Worm (Caenorhabditis elegans): ENCODE results near the gene Y65A5A.24.

The Y65A5A.24 gene

DNA sequence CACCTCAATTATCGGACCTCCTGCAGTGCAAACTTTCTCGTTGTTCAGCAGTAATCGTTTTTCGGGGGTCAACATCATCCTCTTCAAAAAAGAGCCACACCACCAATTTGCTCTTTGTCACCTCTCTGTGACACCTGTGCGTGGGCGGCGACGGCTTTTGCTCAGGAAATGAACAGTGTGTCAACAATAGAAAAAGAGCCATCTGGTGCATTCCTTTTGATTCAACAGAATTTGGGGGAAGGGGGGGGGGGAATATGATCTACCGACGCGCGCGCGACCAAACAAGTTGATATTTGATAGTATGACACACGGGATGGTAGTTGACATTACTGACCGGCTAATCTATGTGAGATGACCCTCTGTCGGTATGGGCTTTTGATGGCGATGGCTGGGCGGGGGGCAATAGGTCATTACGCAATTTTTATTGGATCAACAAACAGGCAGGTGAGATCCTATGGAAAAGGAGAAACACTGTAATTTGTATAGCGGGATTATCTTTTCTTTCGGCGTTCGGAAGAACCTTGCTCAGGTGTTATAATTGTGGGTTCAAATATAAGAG, 16.4 kb downstream of the Y65A5A.24 start:
- no peak for TF ChIP-seq mcd-1 (GFP tag; IDR thresholded peaks at IDR 0.05)
- no peak for TF ChIP-seq unc-130 (GFP tag; optimal IDR thresholded peaks at IDR 0.05)

DNA sequence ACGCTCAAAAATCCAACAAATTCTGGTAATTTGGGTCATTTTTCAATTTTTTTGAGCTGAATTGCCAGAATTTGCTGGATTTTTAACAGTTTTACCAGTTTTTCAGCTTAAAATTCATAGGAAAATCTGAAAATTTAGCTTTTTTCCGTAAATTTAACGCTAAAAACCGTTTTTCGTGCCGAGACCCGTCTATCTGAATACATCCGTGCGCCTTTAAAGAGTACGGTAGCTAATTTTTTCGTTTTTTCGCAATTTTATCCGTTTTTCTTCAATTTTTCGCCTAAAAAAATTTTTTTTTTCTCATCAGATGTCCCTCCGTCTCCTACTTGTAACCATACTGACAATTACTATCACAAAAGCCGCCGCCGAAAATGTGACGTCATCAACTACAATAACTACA, 17.9 kb downstream of the Y65A5A.24 start, which contains the start of gene Y65A5A.2:
Y65A5A.2 (plus strand) TSS at position 308 of the 400 bp plus-strand sequence.
- TF ChIP-seq zim-3 (tag; optimal IDR thresholded peaks at IDR 0.05) (no peak), lin-35 (GFP tag; optimal IDR thresholded peaks at IDR 0.05) (no peak), chd-7 (tag; optimal IDR thresholded peaks at IDR 0.05) (no peak), xnd-1 (tag; optimal IDR thresholded peaks at IDR 0.05) (peak; percentile 41), gei-17 (GFP tag; optimal IDR thresholded peaks at IDR 0.05) (no peak), ceh-79 (tag; optimal IDR thresholded peaks at IDR 0.05) (no peak), snpc-4 (GFP tag; optimal IDR thresholded peaks at IDR 0.05) (no peak), snpc-4 (tag; optimal IDR thresholded peaks at IDR 0.05) (peak in 2 of 4 experiments; percentile 20 to 77), ekl-4 (GFP tag; IDR thresholded peaks at IDR 0.05) (no peak), egl-18 (GFP tag; IDR thresholded peaks at IDR 0.05) (no peak), C06A6.2 (GFP tag; conservative IDR thresholded peaks at IDR 0.05) (no peak), tbp1 (GFP tag; optimal IDR thresholded peaks at IDR 0.05) (no peak), attf-6 (GFP tag; IDR thresholded peaks at IDR 0.05) (0 out of 2 replicates have a peak, but pooled peaks have one; percentile 17), madf-10 (tag; optimal IDR thresholded peaks at IDR 0.05) (no peak), cebp-2 (GFP tag; IDR thresholded peaks at IDR 0.05) (no peak), madf-8 (GFP tag; conservative IDR thresholded peaks at IDR 0.05) (no peak), Y95B8A.8 (GFP tag; IDR thresholded peaks at IDR 0.05) (no peak), lsl-1 (GFP tag; optimal IDR thresholded peaks at IDR 0.05) (peak; percentile 42), F10E7.11 (tag; optimal IDR thresholded peaks at IDR 0.05) (no peak), F33H1.4 (GFP tag; IDR thresholded peaks at IDR 0.05) (peak; percentile 69), akir-1 (GFP tag; optimal IDR thresholded peaks at IDR 0.05) (no peak), ztf-6 (GFP tag; IDR thresholded peaks at IDR 0.05) (no peak), B0019.2 (GFP tag; conservative IDR thresholded peaks at IDR 0.05) (no peak), T26A5.8 (tag; optimal IDR thresholded peaks at IDR 0.05) (no peak), K12H6.12 (tag; optimal IDR thresholded peaks at IDR 0.05) (no peak)

DNA sequence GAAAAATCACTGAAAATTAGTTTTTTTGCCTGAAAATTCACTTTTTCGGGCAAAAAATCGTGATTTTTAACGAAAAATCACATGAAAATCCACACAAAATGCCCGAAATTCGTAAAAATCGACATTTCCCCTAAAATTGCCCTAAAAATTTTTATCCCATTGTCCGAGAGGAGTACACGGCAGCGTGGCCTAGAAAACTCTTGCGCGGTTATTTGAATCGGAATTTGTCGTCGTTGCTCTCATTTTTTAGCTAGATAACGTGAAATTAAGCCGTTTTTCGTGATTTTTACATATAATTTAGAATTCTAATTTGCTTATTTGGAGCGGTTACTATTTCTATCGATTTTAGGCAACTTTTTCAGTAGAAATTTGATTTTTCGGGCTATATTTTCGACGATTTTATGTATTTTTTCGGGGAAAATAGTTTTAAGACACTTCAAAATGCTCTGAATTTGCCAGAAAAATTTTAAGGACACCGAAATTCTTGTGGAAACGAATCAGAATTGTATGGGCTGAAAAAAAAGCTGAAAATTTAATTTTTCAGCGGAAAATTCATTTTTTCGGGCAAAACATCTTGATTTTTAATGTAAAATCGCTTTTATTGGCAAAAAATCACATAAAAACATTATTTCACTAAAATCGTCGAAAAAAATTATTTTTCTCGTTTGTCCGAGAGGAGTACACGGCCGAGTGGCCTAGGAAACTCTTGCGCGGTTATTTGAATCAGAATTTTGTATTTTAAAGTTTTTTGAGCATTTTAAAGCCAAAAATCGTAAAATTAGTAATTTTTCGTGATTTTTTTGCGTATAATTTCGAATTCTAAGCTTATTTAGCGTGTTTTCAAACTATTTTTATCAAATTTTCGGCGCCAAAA, 21.6 kb downstream of the Y65A5A.24 start:
- TF ChIP-seq atf-7 (tag; optimal IDR thresholded peaks at IDR 0.05) (peak; percentile 38), T07F8.4 (tag; optimal IDR thresholded peaks at IDR 0.05) (peak; percentile 31), egl-44 (GFP tag; IDR thresholded peaks at IDR 0.05) (peak; percentile 48; the same call in 1 of the 2 replicates), ceh-79 (tag; optimal IDR thresholded peaks at IDR 0.05) (peak; percentile 5), sdz-38 (tag; optimal IDR thresholded peaks at IDR 0.05) (no peak), mxl-1 (tag; optimal IDR thresholded peaks at IDR 0.05) (peak; percentile 46), mcd-1 (GFP tag; IDR thresholded peaks at IDR 0.05) (peak; percentile 74), ceh-27 (GFP tag; optimal IDR thresholded peaks at IDR 0.05) (peak; percentile 86), bed-1 (GFP tag; IDR thresholded peaks at IDR 0.05) (0 out of 2 replicates have a peak, but pooled peaks have one; percentile 67), ceh-40 (GFP tag; IDR thresholded peaks at IDR 0.05) (0 out of 2 replicates have a peak, but pooled peaks have one; percentile 20), lin-35 (GFP tag; optimal IDR thresholded peaks at IDR 0.05) (peak in 2 of 3 experiments; percentile 31 to 87), F10E7.11 (tag; optimal IDR thresholded peaks at IDR 0.05) (peak; percentile 19), hlh-26 (GFP tag; conservative IDR thresholded peaks at IDR 0.05) (no peak), ZK185.1 (tag; optimal IDR thresholded peaks at IDR 0.05; ENCODE audit: poor library complexity, severe bottlenecking) (no peak), C06A6.2 (GFP tag; conservative IDR thresholded peaks at IDR 0.05) (no peak; the same call in 1 of the 2 replicates), nfyb-1 (GFP tag; IDR thresholded peaks at IDR 0.05) (0 out of 2 replicates have a peak, but pooled peaks have one; percentile 11), snpc-1.1 (tag; optimal IDR thresholded peaks at IDR 0.05; ENCODE audit: insufficient read depth) (no peak), snpc-1.3 (tag; optimal IDR thresholded peaks at IDR 0.05; ENCODE audit: insufficient read depth) (peak; percentile 69), nhr-120 (GFP tag; IDR thresholded peaks at IDR 0.05) (0 out of 2 replicates have a peak, but pooled peaks have one; percentile 60), nhr-90 (tag; optimal IDR thresholded peaks at IDR 0.05) (no peak), lin-26 (GFP tag; IDR thresholded peaks at IDR 0.05) (no peak)
